Fruit fly (Drosophila melanogaster): ENCODE data around the gene Desat1.

The Desat1 gene

dm6 chr3R:12402935-12403334, 36.5 kb upstream of the Desat1 start (continued):
- peak; percentile 97 for TF ChIP-seq Met (GFP tag; optimal IDR thresholded peaks at IDR 0.05)
- TF ChIP-seq Hr4 (GFP tag; optimal IDR thresholded peaks at IDR 0.05) = peak; percentile 93
- peak; percentile 96 for TF ChIP-seq Sox14 (GFP tag; optimal IDR thresholded peaks at IDR 0.05)
- TF ChIP-seq fkh (GFP tag; optimal IDR thresholded peaks at IDR 0.05) = peak; percentile 73
- TF ChIP-seq Blimp-1 (GFP tag; optimal IDR thresholded peaks at IDR 0.05) = peak; percentile 93
- peak; percentile 88 for TF ChIP-seq CG4318 (GFP tag; optimal IDR thresholded peaks at IDR 0.05)
- peak; percentile 95 for TF ChIP-seq OdsH (GFP tag; optimal IDR thresholded peaks at IDR 0.05)
- TF ChIP-seq Eip75B (GFP tag; optimal IDR thresholded peaks at IDR 0.05) = peak; percentile 95
- TF ChIP-seq Hr39 (GFP tag; optimal IDR thresholded peaks at IDR 0.05) = peak; percentile 94
- TF ChIP-seq dac (GFP tag; optimal IDR thresholded peaks at IDR 0.05) = peak; percentile 86
- peak; percentile 94 for TF ChIP-seq CG6276 (GFP tag; optimal IDR thresholded peaks at IDR 0.05)
- peak; percentile 99 for TF ChIP-seq svp (GFP tag)
- peak; percentile 94 for TF ChIP-seq achi (GFP tag; optimal IDR thresholded peaks at IDR 0.05)
- peak; percentile 91 for TF ChIP-seq CG10631 (GFP tag; optimal IDR thresholded peaks at IDR 0.05)
- peak; percentile 98 for TF ChIP-seq esn (GFP tag; optimal IDR thresholded peaks at IDR 0.05)
- peak; percentile 99 for TF ChIP-seq CG11762 (GFP tag; optimal IDR thresholded peaks at IDR 0.05; ENCODE audit: insufficient read depth)
- peak; percentile 97 for TF ChIP-seq CG8632 (GFP tag; optimal IDR thresholded peaks at IDR 0.05)
- peak; percentile 99 for TF ChIP-seq CG6854 (GFP tag; optimal IDR thresholded peaks at IDR 0.05)
- peak; percentile 98 for TF ChIP-seq eg (GFP tag; IDR thresholded peaks at IDR 0.05)
- peak; percentile 98 for TF ChIP-seq CG7368 (GFP tag; optimal IDR thresholded peaks at IDR 0.05)
- peak; percentile 100 for TF ChIP-seq topi (GFP tag; optimal IDR thresholded peaks at IDR 0.05)
- TF ChIP-seq Hr38 (GFP tag; optimal IDR thresholded peaks at IDR 0.05) = no peak
- TF ChIP-seq CG10669 (GFP tag; optimal IDR thresholded peaks at IDR 0.05) = peak; percentile 96
- TF ChIP-seq vri (GFP tag; optimal IDR thresholded peaks at IDR 0.05) = peak; percentile 95
- TF ChIP-seq lz (GFP tag; optimal IDR thresholded peaks at IDR 0.05) = peak; percentile 97
- peak; percentile 85 for TF ChIP-seq Gug (GFP tag; IDR thresholded peaks at IDR 0.05)
- peak; percentile 92 for TF ChIP-seq CG32006 (GFP tag; optimal IDR thresholded peaks at IDR 0.05)
- peak; percentile 94 for TF ChIP-seq CG8119 (GFP tag; IDR thresholded peaks at IDR 0.05)
- peak; percentile 91 for TF ChIP-seq fd59A (GFP tag; optimal IDR thresholded peaks at IDR 0.05)
- TF ChIP-seq Lpt (GFP tag; optimal IDR thresholded peaks at IDR 0.05) = peak; percentile 81
- peak; percentile 96 for TF ChIP-seq CG11902 (GFP tag; optimal IDR thresholded peaks at IDR 0.05)
- TF ChIP-seq net (GFP tag; optimal IDR thresholded peaks at IDR 0.05) = peak; percentile 94
- TF ChIP-seq Eip93F (GFP tag; optimal IDR thresholded peaks at IDR 0.05) = peak; percentile 96
- TF ChIP-seq spab (GFP tag; optimal IDR thresholded peaks at IDR 0.05) = peak; percentile 98
- TF ChIP-seq Sox15 (GFP tag; optimal IDR thresholded peaks at IDR 0.05) = peak; percentile 90
- TF ChIP-seq CG3032 (tag; optimal IDR thresholded peaks at IDR 0.05) = peak; percentile 98

DNA sequence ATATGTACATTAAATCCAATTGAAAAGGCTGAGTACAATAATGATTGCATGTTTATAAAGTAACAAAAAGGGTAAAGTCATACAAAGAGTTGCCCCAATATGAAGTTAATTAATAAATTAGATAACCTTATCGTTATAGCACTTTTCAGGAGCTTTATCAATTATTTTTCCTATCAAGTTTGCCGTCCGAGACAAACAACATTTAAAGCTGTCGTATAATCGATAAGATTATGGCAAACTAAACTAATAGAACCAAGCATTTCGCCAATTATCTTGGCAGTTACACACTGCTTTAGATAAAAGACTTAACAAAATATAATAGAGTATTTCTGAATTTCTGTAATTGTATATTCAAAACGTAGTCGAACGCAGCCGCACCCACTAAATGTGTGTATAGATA, 34.3 kb upstream of the Desat1 start:
- peak; percentile 26 for TF ChIP-seq Eip93F (GFP tag; optimal IDR thresholded peaks at IDR 0.05)
- no peak for TF ChIP-seq CG6808 (GFP tag; optimal IDR thresholded peaks at IDR 0.05)
- peak; percentile 18 for TF ChIP-seq vri (GFP tag; optimal IDR thresholded peaks at IDR 0.05)

- TF ChIP-seq Ets21C (GFP tag; optimal IDR thresholded peaks at IDR 0.05) (no peak), Hr38 (GFP tag; optimal IDR thresholded peaks at IDR 0.05) (no peak), Eip78C (GFP tag) (no peak), fd59A (GFP tag; optimal IDR thresholded peaks at IDR 0.05) (no peak), Gug (GFP tag; IDR thresholded peaks at IDR 0.05) (no peak), CG7368 (GFP tag; optimal IDR thresholded peaks at IDR 0.05) (no peak), CG34406 (GFP tag; optimal IDR thresholded peaks at IDR 0.05) (no peak), CG3919 (GFP tag; optimal IDR thresholded peaks at IDR 0.05) (no peak), CG10631 (GFP tag; optimal IDR thresholded peaks at IDR 0.05) (no peak), CG11294 (GFP tag; IDR thresholded peaks at IDR 0.05) (no peak)
Measured at dm6 chr3R:12405928-12406234, 33.5 kb upstream of the Desat1 start, which contains the start of gene Cyp9f2. TSS of gene Cyp9f2 (minus strand) at chr3R:12406028.

Data from whole organism, prepupa.